Worm (Caenorhabditis elegans): ENCODE results near the gene C03B1.10.

ce11 chrX:6374451-6374850 is 16.8 kb upstream of the C03B1.10 start, which contains the start of gene C03B1.1:
- TF ChIP-seq flt-1 (GFP tag; IDR thresholded peaks at IDR 0.05) (no peak), tab-1 (GFP tag; IDR thresholded peaks at IDR 0.05) (no peak)

All from whole organism, midembryonic.